Fruit fly (Drosophila melanogaster): ENCODE data around the gene CG3857.
A peak's percentile ranks its signal among the peaks of the same experiment; 100 is the strongest.

Gene CG3857

dm6 chrX:1984175-1984973 lies 44.5 kb upstream of the CG3857 start (continued):
- TF ChIP-seq CG9437 (GFP tag; optimal IDR thresholded peaks at IDR 0.05) (peak; percentile 59), CG11247 (GFP tag; IDR thresholded peaks at IDR 0.05) (peak; percentile 59), CTCF (GFP tag; optimal IDR thresholded peaks at IDR 0.05) (no peak), CG15479 (GFP tag; optimal IDR thresholded peaks at IDR 0.05) (no peak), Hr78 (GFP tag; optimal IDR thresholded peaks at IDR 0.05) (peak in 1 of 2 experiments; percentile 27), ewg (GFP tag; optimal IDR thresholded peaks at IDR 0.05) (peak; percentile 77), Gsc (GFP tag; IDR thresholded peaks at IDR 0.05) (peak; percentile 56), Kr (GFP tag; optimal IDR thresholded peaks at IDR 0.05) (no peak), tx (GFP tag; optimal IDR thresholded peaks at IDR 0.05) (peak; percentile 76), mam (GFP tag; optimal IDR thresholded peaks at IDR 0.05) (peak; percentile 38), E2f1 (GFP tag; IDR thresholded peaks at IDR 0.05) (peak; percentile 69), CG32772 (GFP tag; IDR thresholded peaks at IDR 0.05) (peak; percentile 87), CG6854 (GFP tag; optimal IDR thresholded peaks at IDR 0.05) (peak; percentile 11), CG6175 (GFP tag; IDR thresholded peaks at IDR 0.05) (peak; percentile 63; the same call in 2 of the 3 replicates), Asciz (GFP tag; optimal IDR thresholded peaks at IDR 0.05) (peak; percentile 67), luna (GFP tag; optimal IDR thresholded peaks at IDR 0.05) (no peak), Med (GFP tag) (peak; percentile 93), scrt (GFP tag; optimal IDR thresholded peaks at IDR 0.05) (peak; percentile 38), Abd-B (GFP tag; optimal IDR thresholded peaks at IDR 0.05) (peak; percentile 84), CG7928 (GFP tag; optimal IDR thresholded peaks at IDR 0.05) (no peak), CG3726 (GFP tag; IDR thresholded peaks at IDR 0.05) (0 out of 3 replicates have a peak, but pooled peaks have one; percentile 65), CG14710 (tag; optimal IDR thresholded peaks at IDR 0.05) (peak; percentile 50), esg (GFP tag; conservative IDR thresholded peaks at IDR 0.05) (peak; percentile 76), bowl (GFP tag; IDR thresholded peaks at IDR 0.05) (peak; percentile 52; the same call in 1 of the 2 replicates), lbe (GFP tag; optimal IDR thresholded peaks at IDR 0.05) (no peak), CG10366 (GFP tag; IDR thresholded peaks at IDR 0.05) (peak; percentile 82), crp (GFP tag; optimal IDR thresholded peaks at IDR 0.05) (peak in 1 of 2 experiments; percentile 37), HLH4C (GFP tag; IDR thresholded peaks at IDR 0.05; ENCODE audit: partially characterized antibody) (no peak), crc (GFP tag; optimal IDR thresholded peaks at IDR 0.05) (no peak), CG34224 (GFP tag; IDR thresholded peaks at IDR 0.05; ENCODE audit: partially characterized antibody) (no peak), chm (GFP tag; IDR thresholded peaks at IDR 0.05) (no peak), sob (GFP tag; IDR thresholded peaks at IDR 0.05) (peak; percentile 66), kay (GFP tag; optimal IDR thresholded peaks at IDR 0.05) (peak; percentile 16), ab (GFP tag; optimal IDR thresholded peaks at IDR 0.05) (peak; percentile 9), sc (optimal IDR thresholded peaks at IDR 0.05) (no peak), sc (GFP tag; optimal IDR thresholded peaks at IDR 0.05) (peak; percentile 70), CG4820 (GFP tag; optimal IDR thresholded peaks at IDR 0.05) (peak; percentile 58), tin (GFP tag; optimal IDR thresholded peaks at IDR 0.05) (peak; percentile 30), YL-1 (GFP tag; optimal IDR thresholded peaks at IDR 0.05) (no peak), wdn (GFP tag; IDR thresholded peaks at IDR 0.05) (peak; percentile 46; the same call in 1 of the 2 replicates), Ets97D (GFP tag; optimal IDR thresholded peaks at IDR 0.05) (peak; percentile 30), Tbp (GFP tag; optimal IDR thresholded peaks at IDR 0.05) (no peak), CG16863 (GFP tag; optimal IDR thresholded peaks at IDR 0.05) (peak; percentile 81), pfk (GFP tag; optimal IDR thresholded peaks at IDR 0.05) (no peak), unc-4 (GFP tag; IDR thresholded peaks at IDR 0.05; ENCODE audit: partially characterized antibody) (no peak), CG11456 (GFP tag; IDR thresholded peaks at IDR 0.05) (0 out of 3 replicates have a peak, but pooled peaks have one; percentile 24), Elba2 (GFP tag; optimal IDR thresholded peaks at IDR 0.05) (no peak), CG8388 (GFP tag; optimal IDR thresholded peaks at IDR 0.05) (peak; percentile 80), ssp (GFP tag; IDR thresholded peaks at IDR 0.05) (peak; percentile 65), lab (GFP tag; optimal IDR thresholded peaks at IDR 0.05) (peak; percentile 59)

Measured in whole organism, embryonic.